Worm (Caenorhabditis elegans): ENCODE measurements around the gene dpy-22.

The dpy-22 gene

ce11 chrX:9822173-9822572 lies at the start of gene dpy-22:
Gene dpy-22, minus strand, starts transcription at chrX:9822273.
- no peak for TF ChIP-seq unc-62 (GFP tag; optimal IDR thresholded peaks at IDR 0.05)

DNA sequence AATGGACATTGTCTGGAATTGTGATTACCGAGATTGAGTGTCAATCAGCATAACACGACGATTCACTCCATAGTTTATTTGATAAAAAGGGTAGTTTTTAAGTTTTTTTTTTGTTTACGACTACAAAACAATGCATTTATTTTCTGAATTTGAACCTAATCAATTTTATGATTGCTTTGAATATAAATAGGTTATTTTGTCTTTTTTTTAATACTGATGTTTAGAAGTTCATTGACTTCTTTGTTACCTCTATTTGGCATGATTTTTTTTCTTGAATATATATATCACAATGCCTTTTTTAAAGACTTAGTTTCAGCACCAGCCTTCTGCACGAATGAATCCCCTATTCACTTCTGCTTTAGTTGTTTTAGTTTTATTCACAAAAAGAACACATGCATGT lies 47.4 kb upstream of the dpy-22 start, which contains the start of gene R07B1.13:
R07B1.13 (plus strand) TSS at position 301 of the 400 bp plus-strand sequence.
- no peak for TF ChIP-seq unc-62 (GFP tag; optimal IDR thresholded peaks at IDR 0.05)

ce11 chrX:9868820-9869219 lies 46.7 kb upstream of the dpy-22 start, which contains the start of gene R07B1.7:
Gene R07B1.7, plus strand, starts transcription at chrX:9869120.
- TF ChIP-seq unc-62 (GFP tag; optimal IDR thresholded peaks at IDR 0.05), result no peak

DNA sequence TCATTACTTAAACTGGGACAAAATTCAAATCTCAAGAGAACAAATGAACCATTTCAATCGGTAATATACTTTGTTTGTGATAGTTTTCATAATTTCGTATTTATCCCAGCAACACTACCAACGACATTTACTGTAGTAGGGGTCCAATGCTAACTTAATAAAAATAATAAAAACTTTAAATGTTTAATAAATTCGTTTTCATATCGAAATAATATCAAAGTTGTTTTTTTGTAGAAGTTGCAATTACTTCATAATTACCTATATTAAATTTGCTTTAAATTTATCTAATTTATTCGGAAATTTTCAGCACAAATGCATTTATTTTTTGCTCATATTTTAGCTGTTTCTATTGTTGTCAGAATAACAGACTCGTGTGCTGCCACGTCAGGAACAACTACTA lies 44.3 kb upstream of the dpy-22 start, which contains the start of gene R07B1.6:
R07B1.6 (plus strand) TSS at position 301 of the 400 bp plus-strand sequence.
- no peak for TF ChIP-seq unc-62 (GFP tag; optimal IDR thresholded peaks at IDR 0.05)

DNA sequence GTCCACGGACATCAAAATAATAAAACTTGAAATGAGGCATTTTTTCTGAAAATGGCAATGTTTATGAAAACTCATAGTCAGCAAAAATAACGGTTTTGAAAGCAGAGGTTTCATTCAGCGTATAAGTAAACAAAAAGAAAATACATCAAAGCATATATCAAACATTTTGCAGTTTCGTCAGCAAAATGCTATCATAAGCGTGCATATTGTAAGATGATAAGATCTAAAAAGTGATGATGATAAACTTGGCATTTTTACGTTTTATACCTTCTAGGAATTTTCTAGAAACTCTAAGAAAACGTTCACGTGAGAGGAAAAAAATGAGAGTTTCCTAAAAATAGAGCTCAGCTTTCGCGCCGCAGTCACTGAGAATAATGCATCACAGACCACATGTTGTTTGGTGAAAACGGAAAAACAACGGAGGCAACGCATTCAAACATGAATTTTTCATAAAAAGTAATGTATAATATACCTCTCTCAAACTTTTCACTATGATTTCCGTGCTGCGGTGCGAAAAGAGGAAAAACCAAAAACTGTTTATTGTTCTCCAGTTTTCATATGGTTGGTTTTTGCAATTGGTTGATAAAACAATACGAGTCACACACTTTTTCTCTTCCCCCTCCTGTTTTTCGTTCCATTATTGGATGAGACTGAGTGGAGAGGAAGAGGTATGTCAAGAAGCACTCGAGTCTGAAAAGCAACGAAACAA lies 41.0 kb upstream of the dpy-22 start, which contains the start of the genes gst-36 and R07B1.5:
gst-36 (minus strand) TSS at position 45 of the 709 bp plus-strand sequence.
R07B1.5 (plus strand) TSS at position 665 of the 709 bp plus-strand sequence.
- no peak for TF ChIP-seq unc-62 (GFP tag; optimal IDR thresholded peaks at IDR 0.05)

ce11 chrX:9858069-9858468 lies 36.0 kb upstream of the dpy-22 start, which contains the start of gene scav-5:
Gene scav-5, plus strand, starts transcription at chrX:9858365.
- no peak for TF ChIP-seq unc-62 (GFP tag; optimal IDR thresholded peaks at IDR 0.05)

ce11 chrX:9856618-9857017 lies 34.5 kb upstream of the dpy-22 start, which contains the start of gene R07B1.11:
Gene R07B1.11, plus strand, starts transcription at chrX:9856918.
- TF ChIP-seq unc-62 (GFP tag; optimal IDR thresholded peaks at IDR 0.05), result no peak

- no peak for TF ChIP-seq unc-62 (GFP tag; optimal IDR thresholded peaks at IDR 0.05)
Observed at ce11 chrX:9851745-9852330, 29.8 kb upstream of the dpy-22 start, which contains the start of gene lec-7. Gene lec-7, plus strand, starts transcription at chrX:9852041.

- TF ChIP-seq unc-62 (GFP tag; optimal IDR thresholded peaks at IDR 0.05), result no peak
Observed at ce11 chrX:9850258-9850657, 28.2 kb upstream of the dpy-22 start, which contains the start of gene lec-8. Gene lec-8, plus strand, starts transcription at chrX:9850571.

DNA sequence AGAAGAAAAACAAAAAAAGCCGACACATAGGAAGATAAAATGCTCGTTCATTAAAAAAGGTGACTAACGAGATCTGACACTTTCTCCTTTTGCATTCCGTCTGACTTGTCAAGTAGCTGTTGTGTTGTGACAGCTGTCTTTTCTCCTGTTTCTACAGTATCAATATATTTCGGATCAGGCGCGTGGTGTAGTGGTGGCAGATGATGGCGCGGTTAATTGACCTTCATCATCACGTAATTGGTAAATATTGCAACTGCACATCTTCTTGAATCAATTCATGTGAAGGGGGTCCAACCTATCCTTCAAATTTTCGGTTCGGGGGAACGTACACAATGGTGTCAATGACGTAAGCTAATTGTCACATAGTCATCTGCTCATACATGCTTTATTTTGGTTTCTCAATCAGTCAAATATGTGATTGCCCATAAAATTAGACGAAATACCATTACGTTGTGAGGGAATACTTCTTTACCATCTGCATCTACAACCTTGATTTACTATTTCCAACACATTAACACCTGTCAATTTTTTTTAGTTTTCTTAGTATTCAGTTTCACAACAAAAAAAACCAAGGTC lies 26.2 kb upstream of the dpy-22 start:
- no peak for TF ChIP-seq unc-62 (GFP tag; optimal IDR thresholded peaks at IDR 0.05)

ce11 chrX:9846975-9847374 lies 24.9 kb upstream of the dpy-22 start, which contains the start of gene vab-15:
Gene vab-15, plus strand, starts transcription at chrX:9847275.
- no peak for TF ChIP-seq unc-62 (GFP tag; optimal IDR thresholded peaks at IDR 0.05)

- TF ChIP-seq unc-62 (GFP tag; optimal IDR thresholded peaks at IDR 0.05), result no peak
Observed at ce11 chrX:9845916-9846315, 23.8 kb upstream of the dpy-22 start.

- no peak for TF ChIP-seq unc-62 (GFP tag; optimal IDR thresholded peaks at IDR 0.05)
Observed at ce11 chrX:9843568-9843967, 21.5 kb upstream of the dpy-22 start.

DNA sequence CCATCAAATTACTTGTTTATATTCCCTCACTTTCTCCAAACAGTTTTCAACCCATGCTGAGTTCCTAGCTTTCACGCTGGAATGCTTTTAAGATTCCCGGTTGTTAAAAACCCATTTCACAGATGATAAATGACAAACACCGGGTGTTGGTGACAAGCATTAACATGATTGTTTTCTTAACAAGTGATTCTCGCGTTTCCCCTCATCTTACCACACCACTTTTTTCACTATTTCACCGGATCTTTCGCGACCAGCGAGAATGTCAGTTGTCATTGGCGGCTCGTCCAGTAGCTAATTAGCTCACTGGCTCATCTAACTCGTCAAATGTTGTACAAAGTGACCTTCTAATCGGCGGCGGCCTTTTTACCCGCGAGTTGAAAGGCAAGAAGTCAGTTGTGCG lies 20.0 kb upstream of the dpy-22 start:
- no peak for TF ChIP-seq unc-62 (GFP tag; optimal IDR thresholded peaks at IDR 0.05)

ce11 chrX:9840864-9841263 lies 18.8 kb upstream of the dpy-22 start:
- TF ChIP-seq unc-62 (GFP tag; optimal IDR thresholded peaks at IDR 0.05), result no peak

ce11 chrX:9837989-9838541 lies 16.0 kb upstream of the dpy-22 start, which contains the start of gene ipla-2:
Gene ipla-2, minus strand, starts transcription at chrX:9838039.
- TF ChIP-seq unc-62 (GFP tag; optimal IDR thresholded peaks at IDR 0.05), result no peak

Measured in whole organism, dauer.